Fruit fly (Drosophila melanogaster): Measurements from ENCODE around the gene CG34273.

CG34273 gene

DNA sequence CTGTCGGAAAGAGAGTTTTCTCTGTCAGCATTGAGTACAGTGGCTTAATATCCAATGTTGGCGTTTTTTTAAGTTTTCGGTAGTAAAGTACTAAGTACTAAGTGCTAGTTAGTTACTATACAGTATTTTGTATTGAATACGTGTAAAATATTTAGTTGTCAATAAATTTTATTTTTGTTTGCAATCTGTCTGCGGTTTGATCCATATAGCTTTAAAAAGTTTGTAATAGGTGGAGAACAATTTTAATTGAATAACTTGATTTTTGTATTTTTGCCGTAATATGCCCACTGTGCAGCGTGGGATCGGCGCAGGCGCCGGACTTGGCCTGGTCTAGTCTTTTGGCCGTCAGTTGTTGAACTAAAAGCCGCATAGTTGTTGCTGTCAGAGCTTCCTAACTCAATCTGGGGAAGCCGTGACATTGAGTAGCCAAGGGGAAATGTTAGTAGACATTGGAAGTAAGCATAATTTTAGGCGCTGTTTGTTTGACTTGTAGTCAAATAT lies 41.6 kb downstream of the CG34273 start (continued):
- TF ChIP-seq D19A (tag; optimal IDR thresholded peaks at IDR 0.05), result peak; percentile 90
- TF ChIP-seq Oli (tag; optimal IDR thresholded peaks at IDR 0.05), result peak; percentile 95

DNA sequence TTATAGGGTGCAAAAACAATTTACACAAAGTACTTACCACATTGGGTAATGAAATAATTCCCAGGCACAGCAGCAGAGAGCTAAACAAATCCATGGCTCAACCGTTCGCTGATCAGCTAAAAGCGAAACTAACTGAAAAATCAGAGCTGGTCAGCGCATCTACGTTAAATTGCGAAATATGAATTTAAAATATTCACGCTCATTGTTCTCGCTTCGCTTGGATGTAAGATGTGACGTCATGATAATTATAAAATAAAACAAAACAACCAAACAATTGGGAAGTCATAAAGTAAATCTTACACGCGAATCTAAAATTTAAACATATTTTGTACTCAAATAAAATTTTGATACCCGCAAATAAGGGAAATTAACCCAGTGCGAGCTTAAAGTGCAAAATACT lies 43.1 kb downstream of the CG34273 start, which contains the start of gene CG14854:
Gene CG14854, minus strand, starts transcription at position 101 of the 400 bp plus-strand sequence.
- TF ChIP-seq CG7963 (GFP tag; IDR thresholded peaks at IDR 0.05; ENCODE audit: partially characterized antibody), result no peak
- TF ChIP-seq ro (GFP tag; IDR thresholded peaks at IDR 0.05), result no peak
- TF ChIP-seq tll (GFP tag; optimal IDR thresholded peaks at IDR 0.05), result no peak
- no peak for TF ChIP-seq CG6813 (GFP tag; optimal IDR thresholded peaks at IDR 0.05)
- no peak for TF ChIP-seq CG15269 (tag; optimal IDR thresholded peaks at IDR 0.05)

DNA sequence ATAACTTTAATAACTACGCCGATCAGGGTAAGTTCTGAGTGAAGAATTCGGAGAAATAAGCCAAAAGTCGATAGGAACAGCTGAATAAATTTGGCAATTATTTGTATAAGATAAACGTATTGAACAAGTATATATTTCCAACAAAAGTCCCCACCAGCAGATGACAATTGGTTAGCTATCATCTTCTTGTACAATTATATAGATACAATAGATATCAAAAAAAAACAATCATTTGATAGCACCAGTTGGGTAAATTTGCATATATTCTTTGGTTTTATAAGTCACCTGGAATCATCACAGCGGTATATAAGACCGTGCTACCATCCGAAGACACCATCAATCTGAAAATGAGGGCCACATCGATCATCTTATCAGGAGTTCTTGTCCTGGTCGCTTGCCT lies 43.8 kb downstream of the CG34273 start, which contains the start of gene Jig:
Gene Jig, plus strand, starts transcription at position 301 of the 400 bp plus-strand sequence.
- no peak for TF ChIP-seq TFAM (GFP tag; optimal IDR thresholded peaks at IDR 0.05)
- TF ChIP-seq HLHmδ (GFP tag; optimal IDR thresholded peaks at IDR 0.05), result no peak
- no peak for TF ChIP-seq fd3F (GFP tag; optimal IDR thresholded peaks at IDR 0.05)
- no peak for TF ChIP-seq vvl (GFP tag; IDR thresholded peaks at IDR 0.05)
- TF ChIP-seq lab (GFP tag; optimal IDR thresholded peaks at IDR 0.05), result no peak
- TF ChIP-seq CG10267 (tag; optimal IDR thresholded peaks at IDR 0.05), result no peak
- no peak for TF ChIP-seq sr (GFP tag; IDR thresholded peaks at IDR 0.05)
- TF ChIP-seq Scr (GFP tag; IDR thresholded peaks at IDR 0.05; ENCODE audit: partially characterized antibody), result no peak
- TF ChIP-seq CG11696 (GFP tag; IDR thresholded peaks at IDR 0.05), result no peak
- TF ChIP-seq gcm2 (GFP tag; optimal IDR thresholded peaks at IDR 0.05), result no peak
- TF ChIP-seq GATAe (GFP tag; conservative IDR thresholded peaks at IDR 0.05), result no peak
- no peak for TF ChIP-seq disco-r (GFP tag; optimal IDR thresholded peaks at IDR 0.05)
- TF ChIP-seq CG8478 (optimal IDR thresholded peaks at IDR 0.05), result no peak
- no peak for TF ChIP-seq mld (GFP tag; IDR thresholded peaks at IDR 0.05; ENCODE audit: partially characterized antibody)
- TF ChIP-seq CG2202 (tag; optimal IDR thresholded peaks at IDR 0.05), result no peak

DNA sequence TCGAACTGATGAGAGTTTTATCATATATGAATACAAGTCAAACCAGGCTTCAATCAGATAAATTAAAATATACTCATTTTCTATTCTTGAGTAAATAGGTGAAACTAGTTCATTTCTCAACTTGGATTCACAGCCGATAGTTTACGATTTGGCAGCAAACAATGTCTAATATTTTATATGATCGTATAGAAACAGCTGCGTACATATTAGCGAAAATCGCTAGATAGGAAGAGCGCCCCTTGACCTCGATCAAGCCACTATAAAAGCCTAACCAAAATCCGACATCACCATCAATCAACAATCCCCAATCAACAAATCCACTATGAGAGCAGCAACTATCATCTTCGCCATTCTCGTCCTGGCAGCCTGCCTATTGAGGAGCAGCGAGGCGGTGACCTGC lies 45.2 kb downstream of the CG34273 start, which contains the start of gene CG14851:
Gene CG14851, plus strand, starts transcription at position 301 of the 400 bp plus-strand sequence.
- TF ChIP-seq Ets65A (GFP tag), result peak; percentile 44
- no peak for TF ChIP-seq Hr39 (optimal IDR thresholded peaks at IDR 0.05)
- 0 out of 3 replicates have a peak, but pooled peaks have one; percentile 18 for TF ChIP-seq CG14860 (GFP tag; IDR thresholded peaks at IDR 0.05; ENCODE audit: partially characterized antibody)

DNA sequence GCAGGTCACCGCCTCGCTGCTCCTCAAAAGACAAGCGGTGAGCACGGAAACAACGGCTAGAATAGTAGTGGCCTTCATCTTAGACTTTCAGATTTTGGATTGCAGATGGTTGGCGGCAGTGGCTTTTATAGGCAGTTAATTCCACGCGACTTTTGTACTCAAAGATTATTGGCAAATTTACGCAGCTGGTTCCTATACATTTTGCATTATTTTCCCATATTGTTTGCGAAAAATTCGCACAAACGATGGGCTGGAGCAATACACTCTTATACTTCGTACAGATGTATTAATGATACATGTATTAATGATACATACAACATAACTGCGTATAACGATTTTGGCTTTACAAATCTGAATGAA lies 47.8 kb downstream of the CG34273 start, which contains the start of gene CG8087:
Gene CG8087, minus strand, starts transcription at position 101 of the 360 bp plus-strand sequence.
- TF ChIP-seq CG1602 (GFP tag; optimal IDR thresholded peaks at IDR 0.05), result no peak
- TF ChIP-seq CG3407 (GFP tag; optimal IDR thresholded peaks at IDR 0.05), result no peak
- no peak for TF ChIP-seq Ssrp (tag; optimal IDR thresholded peaks at IDR 0.05)
- no peak for TF ChIP-seq CG11093 (GFP tag; IDR thresholded peaks at IDR 0.05)
- TF ChIP-seq CG18619 (GFP tag; optimal IDR thresholded peaks at IDR 0.05), result no peak
- TF ChIP-seq ems (GFP tag; optimal IDR thresholded peaks at IDR 0.05), result no peak
